Fruit fly (Drosophila melanogaster) whole organism, embryonic: ENCODE measurements around the gene Mfe2.

Experiments
- Adf1 ChIP-seq: fragments of 200-800 bp; sonication (Bioruptor generic); IDR thresholded peaks from 2 replicates; pipeline ENCODE4 v1.3.6; 2022; ENCODE audit warnings: missing biosample characterization, missing genetic modification characterization
- Atf6 ChIP-seq: fragments of 200-800 bp; sonication (Bioruptor generic); IDR thresholded peaks from 2 replicates; pipeline ENCODE4 v1.3.6; 2022; ENCODE audit warnings: missing biosample characterization, missing genetic modification characterization
- C15 ChIP-seq: fragments of 200-800 bp; sonication (Bioruptor generic); IDR thresholded peaks from 3 replicates; pipeline ENCODE4 v1.3.6; 2022; ENCODE audit warnings: missing biosample characterization, missing genetic modification characterization
- CG10543 ChIP-seq: fragments of 200-800 bp; sonication (Bioruptor generic); optimal IDR thresholded peaks from 3 replicates; lab custom pipeline; 2017; ENCODE audit warnings: missing biosample characterization, mild to moderate bottlenecking, missing genetic modification characterization, moderate library complexity
- CG12071 ChIP-seq: fragments of 200-800 bp; sonication (Bioruptor generic); optimal IDR thresholded peaks from 3 replicates; lab custom pipeline; 2018; ENCODE audit warnings: missing biosample characterization, mild to moderate bottlenecking, missing genetic modification characterization
- CG12391 ChIP-seq: fragments of 200-800 bp; sonication (Bioruptor generic); optimal IDR thresholded peaks from 3 replicates; lab custom pipeline; 2018; ENCODE audit warnings: missing biosample characterization, mild to moderate bottlenecking, missing genetic modification characterization, moderate library complexity
- CG13296 ChIP-seq: fragments of 200-800 bp; sonication (Bioruptor generic); optimal IDR thresholded peaks from 3 replicates; lab custom pipeline; 2018; ENCODE audit warnings: missing biosample characterization, mild to moderate bottlenecking, missing genetic modification characterization
- CG14441 ChIP-seq: fragments of 200-800 bp; sonication (Bioruptor generic); IDR thresholded peaks from 2 replicates; pipeline ENCODE4 v1.3.6; 2022; ENCODE audit warnings: missing biosample characterization, missing genetic modification characterization
- CG15073 ChIP-seq: fragments of 200-800 bp; sonication (Bioruptor generic); optimal IDR thresholded peaks from 2 replicates; lab custom pipeline; 2016; ENCODE audit warnings: missing biosample characterization, missing genetic modification characterization
- CG1792 ChIP-seq: fragments of 200-800 bp; sonication (Bioruptor generic); optimal IDR thresholded peaks from 2 replicates; lab custom pipeline; 2016; ENCODE audit warnings: missing biosample characterization, missing genetic modification characterization
- CG2116 ChIP-seq: fragments of 200-800 bp; sonication (Bioruptor generic); optimal IDR thresholded peaks from 3 replicates; lab custom pipeline; 2018; ENCODE audit warnings: missing biosample characterization, mild to moderate bottlenecking, missing genetic modification characterization
- CG2889 ChIP-seq: fragments of 200-800 bp; sonication (Bioruptor generic); IDR thresholded peaks from 3 replicates; pipeline ENCODE4 v1.3.6; 2022; ENCODE audit warnings: missing biosample characterization, missing genetic modification characterization
- CG3281 ChIP-seq: fragments of 200-800 bp; sonication (Bioruptor generic); optimal IDR thresholded peaks from 3 replicates; lab custom pipeline; 2017; ENCODE audit warnings: missing biosample characterization, mild to moderate bottlenecking, missing genetic modification characterization
- CG34224 ChIP-seq: fragments of 200-800 bp; sonication (Bioruptor generic); IDR thresholded peaks from 3 replicates; pipeline ENCODE4 v1.3.6; 2022; ENCODE audit warnings: missing biosample characterization, missing genetic modification characterization; ENCODE audit not compliant: partially characterized antibody
- CG4617 ChIP-seq: fragments of 200-800 bp; sonication (Bioruptor generic); optimal IDR thresholded peaks from 3 replicates; lab custom pipeline; 2016; ENCODE audit warnings: missing biosample characterization, missing genetic modification characterization, borderline replicate concordance
- CG5245 ChIP-seq: fragments of 200-800 bp; sonication (Bioruptor generic); optimal IDR thresholded peaks from 3 replicates; lab custom pipeline; 2016; ENCODE audit warnings: missing biosample characterization, missing genetic modification characterization
- CG7839 ChIP-seq: fragments of 200-800 bp; sonication (Bioruptor generic); optimal IDR thresholded peaks from 3 replicates; lab custom pipeline; 2018; ENCODE audit warnings: missing biosample characterization, mild to moderate bottlenecking, missing genetic modification characterization, moderate library complexity
- CG7928 ChIP-seq: fragments of 200-800 bp; sonication (Bioruptor generic); optimal IDR thresholded peaks from 2 replicates; lab custom pipeline; 2017; ENCODE audit warnings: missing biosample characterization, mild to moderate bottlenecking, missing genetic modification characterization
- Dip2 ChIP-seq: fragments of 200-800 bp; sonication (Bioruptor generic); IDR thresholded peaks from 2 replicates; pipeline ENCODE4 v1.3.6; 2022; ENCODE audit warnings: missing biosample characterization, missing genetic modification characterization
- Drgx ChIP-seq: fragments of 200-800 bp; sonication (Bioruptor generic); IDR thresholded peaks from 2 replicates; pipeline ENCODE4 v1.3.6; 2022; ENCODE audit warnings: missing biosample characterization, missing genetic modification characterization
- H15 ChIP-seq: fragments of 200-800 bp; sonication (Bioruptor generic); IDR thresholded peaks from 3 replicates; pipeline ENCODE4 v1.3.6; 2022; ENCODE audit warnings: missing biosample characterization, missing genetic modification characterization
- H2.0 ChIP-seq: fragments of 200-800 bp; sonication (Bioruptor generic); IDR thresholded peaks from 2 replicates; pipeline ENCODE4 v1.3.6; 2022; ENCODE audit warnings: missing biosample characterization, missing genetic modification characterization
- MTF-1 ChIP-seq: fragments of 200-800 bp; sonication (Bioruptor generic); optimal IDR thresholded peaks from 2 replicates; lab custom pipeline; 2018; ENCODE audit warnings: missing biosample characterization, mild to moderate bottlenecking, missing genetic modification characterization, borderline replicate concordance
- Tbp ChIP-seq: fragments of >200 bp; optimal IDR thresholded peaks from 2 replicates; lab custom pipeline; 2018; ENCODE audit warnings: missing biosample characterization, missing genetic modification characterization
- abd-A ChIP-seq: fragments of 200-800 bp; sonication (Bioruptor generic); optimal IDR thresholded peaks from 3 replicates; lab custom pipeline; 2019; ENCODE audit warnings: missing biosample characterization, mild to moderate bottlenecking, missing genetic modification characterization, moderate library complexity
- ash1 ChIP-seq: fragments of 200-800 bp; sonication (Bioruptor generic); optimal IDR thresholded peaks from 2 replicates; lab custom pipeline; 2018; ENCODE audit warnings: missing biosample characterization, mild to moderate bottlenecking, missing genetic modification characterization
- ato ChIP-seq: fragments of 200-800 bp; sonication (Bioruptor generic); IDR thresholded peaks from 2 replicates; pipeline ENCODE4 v1.3.6; 2022; ENCODE audit warnings: missing biosample characterization, missing genetic modification characterization; ENCODE audit not compliant: partially characterized antibody
- az2 ChIP-seq: fragments of 200-800 bp; sonication (Bioruptor generic); optimal IDR thresholded peaks from 3 replicates; lab custom pipeline; 2016; ENCODE audit warnings: missing biosample characterization, missing genetic modification characterization
- bigmax ChIP-seq: fragments of 200-800 bp; sonication (Bioruptor generic); optimal IDR thresholded peaks from 2 replicates; lab custom pipeline; 2018; ENCODE audit warnings: missing biosample characterization, mild to moderate bottlenecking, missing genetic modification characterization
- br ChIP-seq: fragments of >200 bp; optimal IDR thresholded peaks from 2 replicates; lab custom pipeline; 2017
- bsh ChIP-seq, 2 experiments: fragments of 200-800 bp; sonication (Bioruptor generic); optimal IDR thresholded peaks; 2 replicates each; lab custom pipeline; 2017 to 2018; ENCODE audit warnings: mild to moderate bottlenecking in 2 of 2, missing biosample characterization in 2 of 2, missing genetic modification characterization in 2 of 2, moderate library complexity in 1 of 2
- cas ChIP-seq: fragments of 200-800 bp; sonication (Bioruptor generic); IDR thresholded peaks from 2 replicates; pipeline ENCODE4 v1.3.6; 2022; ENCODE audit warnings: missing biosample characterization, missing genetic modification characterization
- chif ChIP-seq, 2 experiments: fragments of 200-800 bp; sonication (Bioruptor generic); optimal IDR thresholded peaks; 3 replicates each; lab custom pipeline; 2016; ENCODE audit warnings: missing biosample characterization in 2 of 2, missing genetic modification characterization in 2 of 2
- dimm ChIP-seq: fragments of 200-800 bp; sonication (Bioruptor generic); IDR thresholded peaks from 2 replicates; pipeline ENCODE4 v1.3.6; 2022; ENCODE audit warnings: missing biosample characterization, missing genetic modification characterization
- ftz-f1 ChIP-seq: fragments of 200-800 bp; sonication (Bioruptor generic); optimal IDR thresholded peaks from 2 replicates; lab custom pipeline; 2016; ENCODE audit warnings: missing biosample characterization, missing genetic modification characterization
- gsb-n ChIP-seq: fragments of 200-800 bp; sonication (Bioruptor generic); optimal IDR thresholded peaks from 3 replicates; lab custom pipeline; 2018; ENCODE audit warnings: missing biosample characterization, mild to moderate bottlenecking, missing genetic modification characterization
- inv ChIP-seq: fragments of 200-800 bp; sonication (Bioruptor generic); IDR thresholded peaks from 2 replicates; pipeline ENCODE4 v1.3.6; 2022; ENCODE audit warnings: missing biosample characterization, missing genetic modification characterization; ENCODE audit not compliant: partially characterized antibody
- jigr1 ChIP-seq: fragments of 200-800 bp; sonication (Bioruptor generic); IDR thresholded peaks from 3 replicates; pipeline ENCODE4 v1.3.6; 2022; ENCODE audit warnings: missing biosample characterization, missing genetic modification characterization
- lmd ChIP-seq: fragments of 200-800 bp; sonication (Bioruptor generic); IDR thresholded peaks from 2 replicates; pipeline ENCODE4 v1.3.6; 2022; ENCODE audit warnings: missing biosample characterization, missing genetic modification characterization
- odd ChIP-seq: fragments of 200-800 bp; sonication (Bioruptor generic); optimal IDR thresholded peaks from 2 replicates; lab custom pipeline; 2017; ENCODE audit warnings: missing biosample characterization, mild to moderate bottlenecking, missing genetic modification characterization
- repo ChIP-seq: fragments of 200-800 bp; sonication (Bioruptor generic); optimal IDR thresholded peaks from 2 replicates; lab custom pipeline; 2016; ENCODE audit warnings: missing biosample characterization, missing genetic modification characterization
- sc ChIP-seq, 3 experiments: fragments of >200 bp in 2 of 3; fragments of 200-800 bp in 1 of 3; sonication (Bioruptor generic) in 1 of 3; optimal IDR thresholded peaks; 2 replicates in 2 of 3; 3 replicates in 1 of 3; lab custom pipeline; 2017; ENCODE audit warnings: mild to moderate bottlenecking in 1 of 3, missing biosample characterization in 1 of 3, missing genetic modification characterization in 1 of 3, missing genetic modification reagents in 1 of 3
- sens-2 ChIP-seq: fragments of 200-800 bp; sonication (Bioruptor generic); IDR thresholded peaks from 2 replicates; pipeline ENCODE4 v1.3.6; 2022; ENCODE audit warnings: missing biosample characterization, missing genetic modification characterization
- shn ChIP-seq: fragments of 200-800 bp; sonication (Bioruptor generic); optimal IDR thresholded peaks from 3 replicates; lab custom pipeline; 2016; ENCODE audit warnings: missing biosample characterization, missing genetic modification characterization
- so ChIP-seq: fragments of 200-800 bp; sonication (Bioruptor generic); IDR thresholded peaks from 3 replicates; pipeline ENCODE4 v1.3.6; 2022; ENCODE audit warnings: missing biosample characterization, missing genetic modification characterization
- tin ChIP-seq: fragments of 200-800 bp; sonication (Bioruptor generic); optimal IDR thresholded peaks from 3 replicates; lab custom pipeline; 2016; ENCODE audit warnings: missing biosample characterization, missing genetic modification characterization
- vfl ChIP-seq: fragments of 200-800 bp; sonication (Bioruptor generic); optimal IDR thresholded peaks from 2 replicates; lab custom pipeline; 2016; ENCODE audit warnings: missing biosample characterization, missing genetic modification characterization
- vnd ChIP-seq: fragments of 200-800 bp; sonication (Bioruptor generic); IDR thresholded peaks from 3 replicates; pipeline ENCODE4 v1.3.6; 2022; ENCODE audit warnings: missing biosample characterization, missing genetic modification characterization; ENCODE audit not compliant: partially characterized antibody
- vvl ChIP-seq: fragments of 200-800 bp; sonication (Bioruptor generic); IDR thresholded peaks from 2 replicates; pipeline ENCODE4 v1.3.6; 2022; ENCODE audit warnings: missing biosample characterization, missing genetic modification characterization
- wor ChIP-seq: fragments of 200-800 bp; sonication (Bioruptor generic); IDR thresholded peaks from 2 replicates; pipeline ENCODE4 v1.3.6; 2022; ENCODE audit warnings: missing biosample characterization, missing genetic modification characterization
- z ChIP-seq: fragments of 200-800 bp; sonication (Bioruptor generic); IDR thresholded peaks from 3 replicates; pipeline ENCODE4 v1.3.6; 2022; ENCODE audit warnings: missing biosample characterization, missing genetic modification characterization

Mfe2 gene

dm6 chrX:16318858-16319557 is 48.3 kb downstream of the Mfe2 start (continued):
- no peak for TF ChIP-seq odd (GFP tag; lab: Kevin White, UChicago)
- TF ChIP-seq dimm (GFP tag; lab: Robert Waterston, UW) = no peak
- peak; percentile 65 for TF ChIP-seq CG10543 (GFP tag; lab: Kevin White, UChicago)
- no peak for TF ChIP-seq CG5245 (GFP tag; lab: Kevin White, UChicago)
- no peak for TF ChIP-seq CG2116 (GFP tag; lab: Kevin White, UChicago)
- TF ChIP-seq CG2889 (GFP tag; lab: Robert Waterston, UW) = no peak
- TF ChIP-seq cas (GFP tag; lab: Robert Waterston, UW) = no peak
- TF ChIP-seq so (GFP tag; lab: Robert Waterston, UW) = no peak
- no peak for TF ChIP-seq vfl
- TF ChIP-seq shn (GFP tag; lab: Kevin White, UChicago) = no peak
- TF ChIP-seq Adf1 = no peak
- no peak for TF ChIP-seq CG14441 (GFP tag; lab: Robert Waterston, UW)
- TF ChIP-seq CG15073 (GFP tag; lab: Kevin White, UChicago) = no peak
- TF ChIP-seq vnd = no peak
- TF ChIP-seq H15 (GFP tag; lab: Robert Waterston, UW) = no peak
- TF ChIP-seq jigr1 (GFP tag; lab: Robert Waterston, UW) = no peak
- no peak for TF ChIP-seq CG12071 (GFP tag; lab: Kevin White, UChicago)
- no peak for TF ChIP-seq CG12391 (tag; lab: Kevin White, UChicago)
- no peak for TF ChIP-seq CG7928 (GFP tag; lab: Kevin White, UChicago)
- TF ChIP-seq CG34224 = no peak
- no peak for TF ChIP-seq ftz-f1 (GFP tag; lab: Kevin White, UChicago)
- no peak for TF ChIP-seq wor (GFP tag; lab: Robert Waterston, UW)
- no peak for TF ChIP-seq ash1 (GFP tag; lab: Kevin White, UChicago)
- TF ChIP-seq abd-A (tag; lab: Kevin White, UChicago) = no peak
- TF ChIP-seq gsb-n = no peak
- no peak for TF ChIP-seq vvl (GFP tag; lab: Robert Waterston, UW)
- peak; percentile 23; the same call in 1 of the 3 replicates for TF ChIP-seq z
- no peak for TF ChIP-seq CG3281 (GFP tag; lab: Kevin White, UChicago)
- TF ChIP-seq tin (GFP tag; lab: Kevin White, UChicago) = no peak
- no peak for TF ChIP-seq chif (GFP tag; optimal IDR thresholded peaks at IDR 0.05; lab: Kevin White, UChicago)
- TF ChIP-seq Drgx (GFP tag; lab: Robert Waterston, UW) = peak; percentile 73
- no peak for TF ChIP-seq ato (GFP tag; lab: Robert Waterston, UW)
- TF ChIP-seq bsh (GFP tag; optimal IDR thresholded peaks at IDR 0.05; lab: Kevin White, UChicago) = peak in 1 of 2 experiments; percentile 41
- no peak for TF ChIP-seq CG7839
- no peak for TF ChIP-seq CG4617 (GFP tag; lab: Kevin White, UChicago)
- TF ChIP-seq MTF-1 = no peak
- no peak for TF ChIP-seq sc (optimal IDR thresholded peaks at IDR 0.05; lab: Kevin White, UChicago)
- no peak for TF ChIP-seq sc (GFP tag; optimal IDR thresholded peaks at IDR 0.05; lab: Kevin White, UChicago)
- TF ChIP-seq br (lab: Kevin White, UChicago) = no peak
- TF ChIP-seq inv = no peak
- TF ChIP-seq az2 (GFP tag; lab: Kevin White, UChicago) = no peak
- TF ChIP-seq bigmax (GFP tag; lab: Kevin White, UChicago) = peak; percentile 99
- peak; percentile 15 for TF ChIP-seq CG13296 (GFP tag; lab: Kevin White, UChicago)
- TF ChIP-seq sens-2 (GFP tag; lab: Robert Waterston, UW) = no peak
- TF ChIP-seq C15 (GFP tag; lab: Robert Waterston, UW) = no peak
- TF ChIP-seq CG1792 (GFP tag; lab: Kevin White, UChicago) = no peak
- no peak for TF ChIP-seq Atf6 (GFP tag; lab: Robert Waterston, UW)
- TF ChIP-seq Tbp (GFP tag; lab: Kevin White, UChicago) = no peak
- no peak for TF ChIP-seq H2.0 (GFP tag; lab: Robert Waterston, UW)
- TF ChIP-seq lmd (GFP tag; lab: Robert Waterston, UW) = peak; percentile 28; the same call in 1 of the 2 replicates
- no peak for TF ChIP-seq repo (GFP tag; lab: Kevin White, UChicago)
- TF ChIP-seq Dip2 (GFP tag; lab: Robert Waterston, UW) = no peak
